Worm (Caenorhabditis elegans) whole organism, L3 larva: ENCODE data around the gene gst-36.

Experiments
- R02D3.7 ChIP-seq: fragments of 150-350 bp; optimal IDR thresholded peaks from 2 replicates; lab custom pipeline; 2014; ENCODE audit warnings: missing biosample characterization, missing genetic modification characterization
- ama-1 ChIP-seq: fragments of 150-350 bp; optimal IDR thresholded peaks from 2 replicates; lab custom pipeline; 2018
- ceh-16 ChIP-seq: sonication (generic microtip); optimal IDR thresholded peaks from 2 replicates; lab custom pipeline; 2017; ENCODE audit warnings: missing biosample characterization, missing genetic modification characterization
- daf-12 ChIP-seq: fragments of 150-350 bp; optimal IDR thresholded peaks from 2 replicates; lab custom pipeline; 2014; ENCODE audit warnings: missing biosample characterization, missing genetic modification reagents, missing genetic modification characterization
- egl-27 ChIP-seq: sonication (generic microtip); optimal IDR thresholded peaks from 4 replicates; lab custom pipeline; 2017; ENCODE audit warnings: missing biosample characterization, missing genetic modification reagents, missing genetic modification characterization
- egl-5 ChIP-seq: fragments of 150-350 bp; optimal IDR thresholded peaks from 2 replicates; lab custom pipeline; 2017; ENCODE audit warnings: missing biosample characterization, missing genetic modification reagents, missing genetic modification characterization, inconsistent platforms
- elt-2 ChIP-seq: sonication (generic microtip); optimal IDR thresholded peaks from 2 replicates; lab custom pipeline; 2016; ENCODE audit warnings: missing genetic modification reagents, mild to moderate bottlenecking, missing genetic modification characterization, missing compliant biosample characterization
- eor-1 ChIP-seq, 2 experiments: fragments of 150-350 bp; optimal IDR thresholded peaks; 2 replicates each; lab custom pipeline; 2014 to 2018; ENCODE audit warnings: missing biosample characterization in 2 of 2, missing genetic modification characterization in 2 of 2
- fkh-2 ChIP-seq: fragments of 150-350 bp; optimal IDR thresholded peaks from 2 replicates; lab custom pipeline; 2014; ENCODE audit warnings: missing biosample characterization, missing genetic modification reagents, missing genetic modification characterization
- fos-1 ChIP-seq: fragments of 150-350 bp; optimal IDR thresholded peaks from 2 replicates; lab custom pipeline; 2014; ENCODE audit warnings: missing biosample characterization, missing genetic modification characterization
- hmg-11 ChIP-seq: sonication (generic microtip); optimal IDR thresholded peaks from 2 replicates; lab custom pipeline; 2016; ENCODE audit warnings: missing genetic modification characterization, missing compliant biosample characterization
- jun-1 ChIP-seq: fragments of 150-350 bp; optimal IDR thresholded peaks from 2 replicates; lab custom pipeline; 2014; ENCODE audit warnings: missing biosample characterization, missing genetic modification reagents, missing genetic modification characterization
- lin-39 ChIP-seq: fragments of 150-350 bp; optimal IDR thresholded peaks from 2 replicates; lab custom pipeline; 2018; ENCODE audit warnings: missing biosample characterization, missing genetic modification reagents, missing genetic modification characterization
- lsy-12 ChIP-seq: sonication (generic microtip); optimal IDR thresholded peaks from 2 replicates; lab custom pipeline; 2016; ENCODE audit warnings: mild to moderate bottlenecking, missing genetic modification characterization, missing compliant biosample characterization
- mdl-1 ChIP-seq: fragments of 150-350 bp; optimal IDR thresholded peaks from 2 replicates; lab custom pipeline; 2014; ENCODE audit warnings: missing biosample characterization, missing genetic modification characterization
- mml-1 ChIP-seq: fragments of 150-350 bp; sonication (generic microtip); optimal IDR thresholded peaks from 3 replicates; lab custom pipeline; 2014; ENCODE audit warnings: missing biosample characterization, missing genetic modification characterization
- nfya-1 ChIP-seq: sonication (generic microtip); optimal IDR thresholded peaks from 2 replicates; lab custom pipeline; 2017; ENCODE audit warnings: missing genetic modification characterization, mild to moderate bottlenecking, missing compliant biosample characterization, antibody characterized with exemption, moderate library complexity; ENCODE audit not compliant: insufficient read depth
- nhr-237 ChIP-seq: fragments of 150-350 bp; optimal IDR thresholded peaks from 2 replicates; lab custom pipeline; 2014; ENCODE audit warnings: missing biosample characterization, missing genetic modification characterization
- nhr-25 ChIP-seq: sonication (generic microtip); optimal IDR thresholded peaks from 2 replicates; lab custom pipeline; 2017; ENCODE audit warnings: missing biosample characterization, missing genetic modification characterization
- nhr-28 ChIP-seq: fragments of 150-350 bp; optimal IDR thresholded peaks from 2 replicates; lab custom pipeline; 2014; ENCODE audit warnings: missing biosample characterization, missing genetic modification characterization
- nhr-43 ChIP-seq: sonication (generic microtip); optimal IDR thresholded peaks from 2 replicates; lab custom pipeline; 2016; ENCODE audit warnings: mild to moderate bottlenecking, missing genetic modification characterization, missing compliant biosample characterization; ENCODE audit not compliant: poor library complexity, severe bottlenecking
- nhr-67 ChIP-seq: fragments of 150-350 bp; optimal IDR thresholded peaks from 2 replicates; lab custom pipeline; 2014; ENCODE audit warnings: missing biosample characterization, missing genetic modification characterization
- nhr-77 ChIP-seq: fragments of 150-350 bp; optimal IDR thresholded peaks from 2 replicates; lab custom pipeline; 2014; ENCODE audit warnings: missing biosample characterization, missing genetic modification characterization
- pha-4 ChIP-seq: fragments of 150-350 bp; optimal IDR thresholded peaks from 2 replicates; lab custom pipeline; 2014; ENCODE audit warnings: missing biosample characterization, missing genetic modification reagents, missing genetic modification characterization
- pqm-1 ChIP-seq: fragments of 150-350 bp; optimal IDR thresholded peaks from 2 replicates; lab custom pipeline; 2017; ENCODE audit warnings: missing biosample characterization, missing genetic modification characterization, inconsistent platforms
- tbx-2 ChIP-seq: sonication (generic microtip); optimal IDR thresholded peaks from 2 replicates; lab custom pipeline; 2016; ENCODE audit warnings: mild to moderate bottlenecking, missing genetic modification characterization, missing compliant biosample characterization
- unc-62 ChIP-seq: fragments of 150-350 bp; sonication (generic microtip); optimal IDR thresholded peaks from 4 replicates; lab custom pipeline; 2014; ENCODE audit warnings: missing biosample characterization, missing genetic modification reagents, missing genetic modification characterization
- zag-1 ChIP-seq: fragments of 150-350 bp; optimal IDR thresholded peaks from 2 replicates; lab custom pipeline; 2014; ENCODE audit warnings: missing biosample characterization, missing genetic modification characterization
- ztf-11 ChIP-seq: fragments of 150-350 bp; optimal IDR thresholded peaks from 2 replicates; lab custom pipeline; 2014; ENCODE audit warnings: missing biosample characterization, missing genetic modification characterization

The gst-36 gene

ce11 chrX:9851745-9852330 lies 10.9 kb downstream of the gst-36 start, which contains the start of gene lec-7:
lec-7 (plus strand) TSS chrX:9852041.
- TF ChIP-seq jun-1, result peak; percentile 9
- peak; percentile 53 for TF ChIP-seq pqm-1 (tag; lab: Kevin White, UChicago)
- peak; percentile 53 for TF ChIP-seq elt-2 (tag; lab: Kevin White, UChicago)
- peak; percentile 98 for TF ChIP-seq pha-4 (tag; lab: Kevin White, UChicago)
- no peak for TF ChIP-seq fkh-2 (tag; lab: Kevin White, UChicago)

DNA sequence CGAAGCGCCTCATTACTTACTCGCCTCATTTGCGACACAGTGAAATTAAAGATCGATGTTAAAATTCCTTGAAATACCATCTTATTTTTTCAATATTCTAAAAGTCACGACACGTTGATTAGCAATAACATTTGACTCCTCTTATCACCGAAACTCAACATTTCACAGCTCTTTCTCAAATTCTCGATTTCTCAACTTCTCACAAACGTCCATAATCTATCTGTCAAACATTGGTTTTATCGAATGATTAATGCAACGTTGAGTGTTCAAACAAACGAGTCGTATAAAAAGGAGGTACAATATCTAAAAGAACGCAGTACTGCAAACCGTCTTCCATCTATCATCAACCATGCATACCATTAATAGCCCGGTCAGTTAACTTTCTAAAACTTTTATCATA lies 12.5 kb downstream of the gst-36 start, which contains the start of gene lec-8:
TSS of gene lec-8 (plus strand) at position 314 of the 400 bp plus-strand sequence.
- TF ChIP-seq elt-2 (tag; lab: Kevin White, UChicago) (peak; percentile 89), lin-39 (tag; lab: Kevin White, UChicago) (no peak), jun-1 (peak; percentile 60)

DNA sequence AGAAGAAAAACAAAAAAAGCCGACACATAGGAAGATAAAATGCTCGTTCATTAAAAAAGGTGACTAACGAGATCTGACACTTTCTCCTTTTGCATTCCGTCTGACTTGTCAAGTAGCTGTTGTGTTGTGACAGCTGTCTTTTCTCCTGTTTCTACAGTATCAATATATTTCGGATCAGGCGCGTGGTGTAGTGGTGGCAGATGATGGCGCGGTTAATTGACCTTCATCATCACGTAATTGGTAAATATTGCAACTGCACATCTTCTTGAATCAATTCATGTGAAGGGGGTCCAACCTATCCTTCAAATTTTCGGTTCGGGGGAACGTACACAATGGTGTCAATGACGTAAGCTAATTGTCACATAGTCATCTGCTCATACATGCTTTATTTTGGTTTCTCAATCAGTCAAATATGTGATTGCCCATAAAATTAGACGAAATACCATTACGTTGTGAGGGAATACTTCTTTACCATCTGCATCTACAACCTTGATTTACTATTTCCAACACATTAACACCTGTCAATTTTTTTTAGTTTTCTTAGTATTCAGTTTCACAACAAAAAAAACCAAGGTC lies 14.5 kb downstream of the gst-36 start:
- TF ChIP-seq pha-4 (tag; lab: Kevin White, UChicago) (no peak), lsy-12 (tag; lab: Kevin White, UChicago) (no peak), eor-1 (tag; optimal IDR thresholded peaks at IDR 0.05; lab: Kevin White, UChicago) (no peak), lin-39 (tag; lab: Kevin White, UChicago) (no peak), ceh-16 (tag; lab: Kevin White, UChicago) (no peak), zag-1 (tag; lab: Kevin White, UChicago) (no peak)

DNA sequence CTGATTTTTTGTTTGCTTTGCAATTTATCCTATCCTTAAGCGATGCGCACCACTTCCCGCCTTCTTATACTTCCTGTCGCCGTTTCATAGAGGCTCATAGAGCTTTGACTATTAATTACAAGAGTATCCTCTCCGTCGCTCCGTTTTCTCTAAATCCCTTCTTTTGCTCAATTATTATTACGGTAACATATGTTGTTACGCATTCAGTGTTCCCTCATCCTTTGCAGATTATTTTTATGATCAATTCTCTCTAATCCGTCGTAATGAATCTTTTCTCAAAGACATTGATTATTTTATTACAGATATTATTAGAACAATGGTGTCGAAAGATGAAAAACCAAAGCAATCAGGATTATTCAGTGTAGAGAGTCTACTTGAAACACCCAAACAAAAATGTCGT lies 15.8 kb downstream of the gst-36 start, which contains the start of gene vab-15:
TSS of gene vab-15 (plus strand) at position 301 of the 400 bp plus-strand sequence.
- no peak for TF ChIP-seq eor-1 (tag; optimal IDR thresholded peaks at IDR 0.05; lab: Kevin White, UChicago)
- TF ChIP-seq unc-62 (GFP tag; lab: Kevin White, UChicago), result no peak
- TF ChIP-seq, all 47 proteins: peak for 0

DNA sequence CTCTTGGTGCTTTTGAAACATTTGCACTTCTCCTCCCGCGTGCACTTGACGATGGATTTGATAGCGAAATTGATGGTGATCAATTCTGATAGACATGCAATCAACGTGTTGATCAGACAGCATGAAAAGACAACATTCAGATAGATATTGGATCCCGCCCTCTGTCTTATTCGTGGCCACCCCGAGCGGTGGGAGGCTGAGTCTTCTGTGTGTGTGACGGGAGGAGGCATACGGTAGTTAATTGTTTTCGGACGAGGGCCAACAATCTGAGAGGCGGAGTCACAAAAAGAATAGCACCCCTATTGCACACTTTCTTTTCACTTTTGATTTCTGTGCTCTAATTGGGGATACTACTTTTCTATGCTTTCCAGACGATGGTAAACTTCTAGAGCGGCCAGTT lies 16.8 kb downstream of the gst-36 start:
- no peak for TF ChIP-seq daf-12
- TF ChIP-seq nfya-1 (tag; lab: Kevin White, UChicago), result peak; percentile 26

- no peak for TF ChIP-seq egl-27 (tag; lab: Kevin White, UChicago)
- no peak for TF ChIP-seq nhr-67 (tag; lab: Kevin White, UChicago)
- no peak for TF ChIP-seq mdl-1 (tag; lab: Kevin White, UChicago)
- peak; percentile 16 for TF ChIP-seq egl-5 (tag; lab: Kevin White, UChicago)
- TF ChIP-seq nhr-25 (tag; lab: Kevin White, UChicago), result no peak
- TF ChIP-seq ama-1 (lab: Kevin White, UChicago), result no peak
- no peak for TF ChIP-seq nhr-237
- TF ChIP-seq, all 47 proteins: peak for 1
Measured at ce11 chrX:9843568-9843967, 19.2 kb downstream of the gst-36 start.

DNA sequence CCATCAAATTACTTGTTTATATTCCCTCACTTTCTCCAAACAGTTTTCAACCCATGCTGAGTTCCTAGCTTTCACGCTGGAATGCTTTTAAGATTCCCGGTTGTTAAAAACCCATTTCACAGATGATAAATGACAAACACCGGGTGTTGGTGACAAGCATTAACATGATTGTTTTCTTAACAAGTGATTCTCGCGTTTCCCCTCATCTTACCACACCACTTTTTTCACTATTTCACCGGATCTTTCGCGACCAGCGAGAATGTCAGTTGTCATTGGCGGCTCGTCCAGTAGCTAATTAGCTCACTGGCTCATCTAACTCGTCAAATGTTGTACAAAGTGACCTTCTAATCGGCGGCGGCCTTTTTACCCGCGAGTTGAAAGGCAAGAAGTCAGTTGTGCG lies 20.7 kb downstream of the gst-36 start:
- no peak for TF ChIP-seq nhr-77 (tag; lab: Kevin White, UChicago)
- TF ChIP-seq R02D3.7 (tag; lab: Kevin White, UChicago), result no peak
- no peak for TF ChIP-seq zag-1 (tag; lab: Kevin White, UChicago)
- no peak for TF ChIP-seq nhr-237
- no peak for TF ChIP-seq ceh-16 (tag; lab: Kevin White, UChicago)
- peak; percentile 85 for TF ChIP-seq egl-5 (tag; lab: Kevin White, UChicago)
- no peak for TF ChIP-seq nhr-43 (tag; lab: Kevin White, UChicago)
- TF ChIP-seq nfya-1 (tag; lab: Kevin White, UChicago), result peak; percentile 25
- TF ChIP-seq nhr-67 (tag; lab: Kevin White, UChicago), result no peak
- TF ChIP-seq lin-39 (tag; lab: Kevin White, UChicago), result peak; percentile 22
- TF ChIP-seq ama-1 (lab: Kevin White, UChicago), result no peak
- TF ChIP-seq, all 47 proteins: peak for 3

DNA sequence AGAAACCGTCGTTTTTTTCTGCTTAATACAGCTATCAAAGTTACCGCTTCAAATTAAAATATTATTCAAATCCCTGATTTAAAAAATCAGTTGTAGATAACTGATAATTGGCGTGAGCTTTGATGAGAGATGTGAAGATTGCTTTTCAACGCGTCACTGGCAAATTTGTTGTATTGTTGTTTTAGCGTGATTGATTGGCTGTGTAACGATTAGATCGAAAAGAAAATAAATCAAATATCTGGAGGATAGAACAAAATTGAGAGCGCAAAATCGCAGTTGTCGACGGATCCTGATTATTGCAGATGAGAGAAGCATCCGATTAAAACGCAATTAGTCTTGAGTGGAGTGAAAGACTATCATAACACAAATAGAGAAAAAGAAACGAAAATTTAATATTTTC lies 21.9 kb downstream of the gst-36 start:
- no peak for TF ChIP-seq ztf-11 (tag; lab: Kevin White, UChicago)
- TF ChIP-seq egl-5 (tag; lab: Kevin White, UChicago), result no peak
- TF ChIP-seq tbx-2 (tag; lab: Kevin White, UChicago), result no peak
- TF ChIP-seq nhr-28 (tag; lab: Kevin White, UChicago), result no peak
- TF ChIP-seq hmg-11, result no peak
- no peak for TF ChIP-seq nfya-1 (tag; lab: Kevin White, UChicago)
- no peak for TF ChIP-seq fos-1
- TF ChIP-seq nhr-43 (tag; lab: Kevin White, UChicago), result no peak
- TF ChIP-seq mml-1, result no peak
- TF ChIP-seq nhr-67 (tag; lab: Kevin White, UChicago), result no peak
- TF ChIP-seq mdl-1 (tag; lab: Kevin White, UChicago), result no peak
